Worm (Caenorhabditis elegans): Measurements from ENCODE around the gene F40F12.9.

F40F12.9 gene

ce11 chrIII:9891324-9891723 lies 19.8 kb upstream of the F40F12.9 start, which contains the start of gene alg-4:
TSS of gene alg-4 (minus strand) at chrIII:9891424.
- TF ChIP-seq ham-2 (GFP tag; optimal IDR thresholded peaks at IDR 0.05) (no peak), ztf-11 (tag; optimal IDR thresholded peaks at IDR 0.05) (no peak), zip-8 (tag; optimal IDR thresholded peaks at IDR 0.05) (no peak), cnd-1 (tag; optimal IDR thresholded peaks at IDR 0.05) (no peak), lin-13 (tag; optimal IDR thresholded peaks at IDR 0.05) (no peak), elt-3 (tag; optimal IDR thresholded peaks at IDR 0.05) (no peak), snpc-4 (tag; optimal IDR thresholded peaks at IDR 0.05) (no peak), unc-39 (tag; optimal IDR thresholded peaks at IDR 0.05) (no peak), nhr-12 (tag; optimal IDR thresholded peaks at IDR 0.05) (no peak)

ce11 chrIII:9892855-9893254 lies 18.3 kb upstream of the F40F12.9 start, which contains the start of gene mam-7:
TSS of gene mam-7 (plus strand) at chrIII:9893155.
- TF ChIP-seq zip-8 (tag; optimal IDR thresholded peaks at IDR 0.05) (peak; percentile 66), nhr-237 (tag; optimal IDR thresholded peaks at IDR 0.05) (no peak), flh-1 (GFP tag; optimal IDR thresholded peaks at IDR 0.05) (no peak)

ce11 chrIII:9899720-9900119 lies 11.4 kb upstream of the F40F12.9 start:
- TF ChIP-seq sptf-1 (tag; optimal IDR thresholded peaks at IDR 0.05) = no peak
- no peak for TF ChIP-seq ceh-39 (tag; optimal IDR thresholded peaks at IDR 0.05)
- no peak for TF ChIP-seq lin-32 (GFP tag; optimal IDR thresholded peaks at IDR 0.05)
- no peak for TF ChIP-seq zip-8 (tag; optimal IDR thresholded peaks at IDR 0.05)
- TF ChIP-seq cnd-1 (tag; optimal IDR thresholded peaks at IDR 0.05) = no peak
- no peak for TF ChIP-seq unc-39 (tag; optimal IDR thresholded peaks at IDR 0.05)
- no peak for TF ChIP-seq elt-1 (tag; optimal IDR thresholded peaks at IDR 0.05; ENCODE audit: borderline replicate concordance, insufficient read depth)
- no peak for TF ChIP-seq ztf-11 (tag; optimal IDR thresholded peaks at IDR 0.05)
- no peak for TF ChIP-seq ham-2 (GFP tag; optimal IDR thresholded peaks at IDR 0.05)
- TF ChIP-seq mls-2 (tag; optimal IDR thresholded peaks at IDR 0.05) = no peak
- TF ChIP-seq nhr-237 (tag; optimal IDR thresholded peaks at IDR 0.05) = no peak
- TF ChIP-seq blmp-1 (tag; optimal IDR thresholded peaks at IDR 0.05) = no peak
- TF ChIP-seq flh-1 (GFP tag; optimal IDR thresholded peaks at IDR 0.05) = no peak
- TF ChIP-seq hlh-1 (tag; optimal IDR thresholded peaks at IDR 0.05) = no peak

ce11 chrIII:9903694-9904292 lies 7.3 kb upstream of the F40F12.9 start:
- TF ChIP-seq ztf-11 (tag; optimal IDR thresholded peaks at IDR 0.05) (no peak), bed-3 (GFP tag; optimal IDR thresholded peaks at IDR 0.05) (no peak), ces-1 (GFP tag; optimal IDR thresholded peaks at IDR 0.05) (no peak), sem-2 (GFP tag; optimal IDR thresholded peaks at IDR 0.05) (no peak), nhr-2 (tag; optimal IDR thresholded peaks at IDR 0.05) (no peak)

ce11 chrIII:9905307-9905706 lies 5.8 kb upstream of the F40F12.9 start:
- TF ChIP-seq tbx-8 (GFP tag; optimal IDR thresholded peaks at IDR 0.05) = no peak
- no peak for TF ChIP-seq sem-2 (GFP tag; optimal IDR thresholded peaks at IDR 0.05)
- no peak for TF ChIP-seq unc-39 (tag; optimal IDR thresholded peaks at IDR 0.05)
- TF ChIP-seq drap-1 (GFP tag; optimal IDR thresholded peaks at IDR 0.05) = no peak
- TF ChIP-seq nhr-76 (tag; optimal IDR thresholded peaks at IDR 0.05) = no peak
- no peak for TF ChIP-seq lin-32 (GFP tag; optimal IDR thresholded peaks at IDR 0.05)
- TF ChIP-seq cnd-1 (tag; optimal IDR thresholded peaks at IDR 0.05) = no peak
- no peak for TF ChIP-seq blmp-1 (tag; optimal IDR thresholded peaks at IDR 0.05)
- peak; percentile 81 for TF ChIP-seq ces-1 (GFP tag; optimal IDR thresholded peaks at IDR 0.05)

ce11 chrIII:9907574-9907973 lies 3.6 kb upstream of the F40F12.9 start:
- TF ChIP-seq unc-120 (tag; optimal IDR thresholded peaks at IDR 0.05; ENCODE audit: poor library complexity, severe bottlenecking) = no peak
- TF ChIP-seq unc-62 (GFP tag; optimal IDR thresholded peaks at IDR 0.05) = no peak
- TF ChIP-seq ceh-83 (GFP tag; optimal IDR thresholded peaks at IDR 0.05) = no peak
- TF ChIP-seq sptf-1 (tag; optimal IDR thresholded peaks at IDR 0.05) = no peak
- TF ChIP-seq blmp-1 (tag; optimal IDR thresholded peaks at IDR 0.05) = no peak
- TF ChIP-seq lin-13 (tag; optimal IDR thresholded peaks at IDR 0.05) = no peak
- no peak for TF ChIP-seq nhr-2 (tag; optimal IDR thresholded peaks at IDR 0.05)
- TF ChIP-seq elt-1 (tag; optimal IDR thresholded peaks at IDR 0.05; ENCODE audit: borderline replicate concordance, insufficient read depth) = no peak
- no peak for TF ChIP-seq unc-39 (tag; optimal IDR thresholded peaks at IDR 0.05)
- no peak for TF ChIP-seq M03D4.4 (tag; optimal IDR thresholded peaks at IDR 0.05)
- TF ChIP-seq zip-8 (tag; optimal IDR thresholded peaks at IDR 0.05) = no peak
- no peak for TF ChIP-seq elt-3 (tag; optimal IDR thresholded peaks at IDR 0.05)
- TF ChIP-seq cnd-1 (tag; optimal IDR thresholded peaks at IDR 0.05) = no peak
